Worm (Caenorhabditis elegans): ENCODE results near the gene F53F4.18.

F53F4.18 gene

DNA sequence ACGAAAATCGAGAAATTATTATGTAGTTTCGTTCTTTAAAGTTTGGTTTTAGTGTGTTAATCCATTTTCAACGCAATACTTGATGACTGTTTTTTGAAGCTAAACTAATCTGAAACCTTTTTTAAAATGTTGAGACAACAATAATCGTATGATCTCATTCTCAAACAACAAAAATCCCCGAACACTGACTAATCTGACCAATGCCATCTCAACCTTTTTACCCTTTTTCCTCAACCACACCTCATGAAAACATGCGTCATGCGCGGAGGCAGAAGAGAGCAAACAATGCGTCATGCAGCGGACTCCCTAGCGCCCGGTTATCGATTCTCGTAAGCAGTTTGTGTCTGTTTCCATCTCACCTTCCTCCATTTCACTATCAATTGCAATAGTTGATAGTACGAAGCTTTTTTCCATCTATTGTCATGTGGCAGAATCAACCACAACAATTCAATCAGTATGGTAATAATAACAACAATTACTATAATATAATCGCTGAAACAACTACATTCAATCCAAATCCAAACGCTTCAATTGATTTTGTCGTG lies 18.1 kb upstream of the F53F4.18 start, which contains the start of gene C50B8.4:
Gene C50B8.4 (plus strand): TSS at position 299 of the 545 bp plus-strand sequence.
- no peak for TF ChIP-seq ztf-6 (GFP tag; IDR thresholded peaks at IDR 0.05)
- no peak for TF ChIP-seq him-1 (tag; optimal IDR thresholded peaks at IDR 0.05)
- TF ChIP-seq nhr-80 (tag; optimal IDR thresholded peaks at IDR 0.05) = peak; percentile 75
- TF ChIP-seq rpc-1 (optimal IDR thresholded peaks at IDR 0.05) = no peak
- no peak for TF ChIP-seq rpc-1 (tag; optimal IDR thresholded peaks at IDR 0.05)
- no peak for TF ChIP-seq snpc-4 (GFP tag; optimal IDR thresholded peaks at IDR 0.05)
- TF ChIP-seq snpc-4 (tag; optimal IDR thresholded peaks at IDR 0.05) = peak in 1 of 4 experiments; percentile 8
- TF ChIP-seq Y53G8AR.9 (GFP tag; conservative IDR thresholded peaks at IDR 0.05) = no peak
- no peak for TF ChIP-seq T07F8.4 (tag; optimal IDR thresholded peaks at IDR 0.05)

DNA sequence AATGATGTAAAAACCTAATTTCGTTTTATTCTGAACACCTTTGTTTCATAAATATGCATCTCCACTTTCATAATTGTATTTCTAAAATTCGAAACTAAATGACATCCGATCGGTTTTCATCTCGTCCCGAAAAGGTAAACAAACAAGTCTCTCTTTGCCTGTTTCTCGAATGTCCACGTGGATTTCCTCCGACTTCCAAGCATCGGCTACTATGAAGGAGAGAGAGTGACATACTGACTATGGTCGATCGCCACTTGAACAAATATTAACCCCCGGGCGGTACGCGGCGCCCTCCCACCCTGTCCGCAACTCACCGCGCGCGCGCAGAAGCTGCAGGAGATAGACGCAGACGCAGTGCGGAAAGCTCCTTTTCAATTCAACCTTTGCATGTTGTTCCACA lies 14.1 kb upstream of the F53F4.18 start:
- TF ChIP-seq zim-3 (tag; optimal IDR thresholded peaks at IDR 0.05) = no peak
- TF ChIP-seq madf-10 (tag; optimal IDR thresholded peaks at IDR 0.05) = no peak
- TF ChIP-seq hsf-1 (GFP tag; IDR thresholded peaks at IDR 0.05) = 0 out of 2 replicates have a peak, but pooled peaks have one; percentile 9

DNA sequence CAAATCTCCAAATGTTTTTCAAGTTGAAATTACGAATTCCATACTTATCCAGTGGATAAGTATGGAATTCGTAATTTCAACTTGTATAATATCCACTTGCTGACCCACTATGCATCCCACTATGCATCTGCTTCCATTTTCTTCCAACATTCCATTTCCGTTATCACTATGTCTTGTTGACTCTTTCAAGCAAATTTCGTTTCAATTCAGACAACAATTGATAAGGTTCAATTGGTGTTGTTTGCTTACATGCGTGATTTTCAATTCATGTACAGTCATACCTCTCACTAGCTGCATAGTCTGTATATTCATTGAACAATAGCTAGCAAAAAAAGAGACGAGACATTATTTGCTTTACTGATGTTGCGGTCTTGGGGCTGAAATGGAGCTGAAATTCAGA lies 13.1 kb upstream of the F53F4.18 start:
- TF ChIP-seq egrh-3 (GFP tag; IDR thresholded peaks at IDR 0.05) (no peak), nhr-80 (tag; optimal IDR thresholded peaks at IDR 0.05) (peak; percentile 17), snpc-3.4 (tag; optimal IDR thresholded peaks at IDR 0.05) (no peak)

DNA sequence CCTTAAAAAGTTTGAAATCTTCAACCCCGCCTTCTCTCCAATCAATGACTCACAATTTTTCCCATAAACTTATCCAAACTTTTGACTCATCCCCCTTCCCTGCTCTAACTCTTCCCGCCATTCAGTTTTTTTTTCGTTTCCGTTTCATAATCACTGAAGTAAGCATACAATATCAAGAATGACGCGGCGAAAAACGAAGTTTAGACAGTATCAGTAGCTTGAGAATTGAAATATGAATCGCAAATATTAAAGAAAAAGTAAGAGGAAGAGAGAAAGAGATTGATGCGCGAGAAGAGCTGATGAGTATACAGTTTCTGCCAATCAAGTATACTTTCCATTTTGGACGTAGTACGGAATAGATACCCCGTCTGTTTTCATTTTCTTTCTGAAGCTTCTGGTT lies 12.5 kb upstream of the F53F4.18 start:
- TF ChIP-seq F22D6.2 (tag; optimal IDR thresholded peaks at IDR 0.05) (no peak), nhr-80 (tag; optimal IDR thresholded peaks at IDR 0.05) (peak; percentile 75)

DNA sequence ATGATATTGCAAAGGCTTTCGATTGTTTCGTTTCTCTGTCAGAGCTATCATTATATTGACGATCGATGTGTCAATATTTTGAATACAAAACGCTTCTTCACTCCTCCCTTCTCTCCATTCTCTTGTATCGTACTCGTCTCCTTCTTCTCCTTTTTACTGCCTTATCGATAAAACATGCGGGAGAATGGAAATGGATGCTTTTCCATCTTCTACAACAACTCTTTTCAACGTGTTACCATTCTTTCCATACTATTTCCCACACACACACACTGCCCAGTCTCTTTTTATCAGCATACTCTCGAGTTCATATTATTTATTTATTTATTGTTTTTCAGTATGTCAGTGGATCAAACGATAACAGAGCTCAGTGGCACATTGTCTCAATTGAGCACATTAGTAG lies 11.3 kb upstream of the F53F4.18 start, which contains the start of gene C50B8.6:
Gene C50B8.6 (plus strand): TSS at position 336 of the 400 bp plus-strand sequence.
- TF ChIP-seq F22D6.2 (tag; optimal IDR thresholded peaks at IDR 0.05) (no peak), nhr-80 (tag; optimal IDR thresholded peaks at IDR 0.05) (peak; percentile 82), lin-35 (GFP tag; optimal IDR thresholded peaks at IDR 0.05) (no peak), sea-2 (GFP tag; IDR thresholded peaks at IDR 0.05) (no peak), sdz-38 (tag; optimal IDR thresholded peaks at IDR 0.05) (no peak)

DNA sequence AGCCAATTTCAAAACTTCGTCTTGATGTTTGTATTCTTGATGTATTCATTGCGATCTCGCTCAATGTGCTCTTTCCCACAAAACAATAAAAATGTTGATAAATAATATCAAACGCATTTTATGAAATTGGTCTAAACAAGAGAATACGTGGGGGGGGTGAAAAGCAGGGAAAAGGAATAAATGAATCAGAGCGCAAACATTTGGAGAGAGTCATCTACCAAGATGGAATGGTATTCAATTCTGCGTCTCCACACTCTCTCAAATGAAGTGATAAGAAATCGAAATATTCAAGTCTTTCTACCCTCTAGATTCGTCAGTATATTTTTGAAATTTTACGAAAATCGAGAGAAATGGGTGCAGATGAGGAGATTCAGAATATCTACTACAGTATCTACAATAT lies 9.2 kb upstream of the F53F4.18 start, which contains the start of gene C50B8.5:
Gene C50B8.5 (plus strand): TSS at position 273 of the 400 bp plus-strand sequence.
- peak; percentile 46 for TF ChIP-seq nhr-80 (tag; optimal IDR thresholded peaks at IDR 0.05)
- no peak for TF ChIP-seq T26A5.8 (tag; optimal IDR thresholded peaks at IDR 0.05)

DNA sequence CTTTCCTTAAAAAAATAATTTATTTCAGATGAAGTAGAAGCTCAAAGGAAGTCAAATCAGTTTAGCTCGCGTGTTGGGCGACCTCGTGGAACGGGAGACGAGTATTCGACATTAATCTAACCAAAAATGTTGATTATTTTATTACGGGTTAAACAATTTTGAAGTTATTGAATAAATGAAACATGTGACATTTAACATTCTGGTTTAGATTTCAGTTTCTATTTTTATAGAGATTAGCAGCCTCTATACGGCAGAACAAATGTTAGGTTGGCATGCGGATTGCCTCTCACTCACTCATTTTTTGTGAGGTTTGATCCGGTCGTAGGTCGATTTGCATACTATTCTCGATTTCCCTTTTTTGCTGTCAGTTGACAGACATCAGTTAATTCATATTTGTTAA lies 5.4 kb upstream of the F53F4.18 start, which contains the start of gene F53F4.1:
Gene F53F4.1 (plus strand): TSS at position 301 of the 400 bp plus-strand sequence.
- TF ChIP-seq repo-1 (tag; optimal IDR thresholded peaks at IDR 0.05) (no peak), ekl-4 (GFP tag; IDR thresholded peaks at IDR 0.05) (no peak), unc-130 (GFP tag; optimal IDR thresholded peaks at IDR 0.05) (no peak), xnd-1 (tag; optimal IDR thresholded peaks at IDR 0.05) (no peak), hrde-1 (tag; optimal IDR thresholded peaks at IDR 0.05; ENCODE audit: borderline replicate concordance) (no peak), lsl-1 (GFP tag; optimal IDR thresholded peaks at IDR 0.05) (no peak), mes-4 (tag; optimal IDR thresholded peaks at IDR 0.05) (no peak)

DNA sequence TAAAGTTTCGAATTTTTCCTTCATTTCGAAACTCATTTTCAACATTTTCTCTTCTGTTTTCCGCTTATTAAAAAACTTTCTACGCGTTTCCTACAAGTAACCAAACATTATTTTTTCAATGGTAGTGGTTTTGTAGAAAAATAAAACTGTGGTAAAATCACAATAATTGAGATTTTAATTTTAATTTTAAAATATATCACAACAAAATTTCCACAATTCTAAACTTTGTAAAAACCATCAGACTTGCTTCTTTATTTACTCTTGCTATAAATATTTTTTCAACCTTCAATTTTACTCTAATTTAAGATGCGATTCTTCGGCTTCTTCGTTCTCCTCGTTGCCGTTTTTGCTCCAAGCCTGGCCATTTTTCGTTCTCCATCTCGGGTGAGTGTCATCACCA lies 2.0 kb upstream of the F53F4.18 start, which contains the start of gene F53F4.17:
Gene F53F4.17 (plus strand): TSS at position 301 of the 400 bp plus-strand sequence.
- no peak for TF ChIP-seq bed-2 (GFP tag; IDR thresholded peaks at IDR 0.05)
- TF ChIP-seq hmg-1.2 (GFP tag; IDR thresholded peaks at IDR 0.05) = no peak
